Fruit fly (Drosophila melanogaster) whole organism, embryonic: ENCODE results near the gene Gmppb.

Source experiments
- ATbp ChIP-seq: fragments of 200-800 bp; sonication (Bioruptor generic); optimal IDR thresholded peaks from 2 replicates; lab custom pipeline; 2017; ENCODE audit warnings: missing biosample characterization, mild to moderate bottlenecking, missing genetic modification characterization, missing genetic modification reagents
- Atf-2 ChIP-seq: fragments of 200-800 bp; sonication (Bioruptor generic); optimal IDR thresholded peaks from 2 replicates; lab custom pipeline; 2016; ENCODE audit warnings: missing biosample characterization, missing genetic modification characterization
- Atf3 ChIP-seq: fragments of 200-800 bp; sonication (Bioruptor generic); optimal IDR thresholded peaks from 3 replicates; lab custom pipeline; 2016; ENCODE audit warnings: missing biosample characterization, missing genetic modification characterization
- B-H2 ChIP-seq: fragments of 200-800 bp; sonication (Bioruptor generic); optimal IDR thresholded peaks from 2 replicates; lab custom pipeline; 2018; ENCODE audit warnings: missing biosample characterization, mild to moderate bottlenecking, missing genetic modification characterization
- CG10209 ChIP-seq: fragments of 200-800 bp; sonication (Bioruptor generic); optimal IDR thresholded peaks from 3 replicates; lab custom pipeline; 2017; ENCODE audit warnings: missing biosample characterization, mild to moderate bottlenecking, missing genetic modification characterization, missing genetic modification reagents
- CG11247 ChIP-seq: fragments of 200-800 bp; sonication (Bioruptor generic); IDR thresholded peaks from 2 replicates; pipeline ENCODE4 v1.3.6; 2022; ENCODE audit warnings: missing biosample characterization, missing genetic modification characterization
- CG12219 ChIP-seq: fragments of 200-800 bp; sonication (Bioruptor generic); optimal IDR thresholded peaks from 3 replicates; lab custom pipeline; 2018; ENCODE audit warnings: missing biosample characterization, mild to moderate bottlenecking, missing genetic modification characterization
- CG13296 ChIP-seq: fragments of 200-800 bp; sonication (Bioruptor generic); optimal IDR thresholded peaks from 3 replicates; lab custom pipeline; 2018; ENCODE audit warnings: missing biosample characterization, mild to moderate bottlenecking, missing genetic modification characterization
- CG14050 ChIP-seq: fragments of 200-800 bp; sonication (Bioruptor generic); IDR thresholded peaks from 3 replicates; pipeline ENCODE4 v1.3.6; 2022; ENCODE audit warnings: missing biosample characterization, missing genetic modification characterization
- CG14860 ChIP-seq: fragments of 200-800 bp; sonication (Bioruptor generic); IDR thresholded peaks from 3 replicates; pipeline ENCODE4 v1.3.6; 2022; ENCODE audit warnings: missing biosample characterization, missing genetic modification characterization; ENCODE audit not compliant: partially characterized antibody
- CG14965 ChIP-seq: fragments of 200-800 bp; sonication (Bioruptor generic); optimal IDR thresholded peaks from 2 replicates; lab custom pipeline; 2016; ENCODE audit warnings: missing biosample characterization, missing genetic modification characterization, borderline replicate concordance
- CG15011 ChIP-seq: fragments of 200-800 bp; sonication (Bioruptor generic); optimal IDR thresholded peaks from 3 replicates; lab custom pipeline; 2018; ENCODE audit warnings: missing biosample characterization, mild to moderate bottlenecking, missing genetic modification characterization
- CG1602 ChIP-seq: fragments of 200-800 bp; sonication (Bioruptor generic); optimal IDR thresholded peaks from 3 replicates; lab custom pipeline; 2016; ENCODE audit warnings: missing biosample characterization, missing genetic modification characterization
- CG17186 ChIP-seq: fragments of 200-800 bp; sonication (Bioruptor generic); optimal IDR thresholded peaks from 3 replicates; lab custom pipeline; 2017; ENCODE audit warnings: missing biosample characterization, missing genetic modification reagents, missing genetic modification characterization
- CG17612 ChIP-seq: fragments of 200-800 bp; sonication (Bioruptor generic); IDR thresholded peaks from 2 replicates; pipeline ENCODE4 v1.3.6; 2022; ENCODE audit warnings: missing biosample characterization, missing genetic modification characterization
- CG1832 ChIP-seq: fragments of 200-800 bp; sonication (Bioruptor generic); optimal IDR thresholded peaks from 2 replicates; lab custom pipeline; 2017; ENCODE audit warnings: missing biosample characterization, mild to moderate bottlenecking, missing genetic modification characterization, inconsistent platforms
- CG18599 ChIP-seq: fragments of 200-800 bp; sonication (Bioruptor generic); optimal IDR thresholded peaks from 3 replicates; lab custom pipeline; 2017; ENCODE audit warnings: missing biosample characterization, missing genetic modification characterization, mild to moderate bottlenecking, moderate library complexity, missing genetic modification reagents
- CG4360 ChIP-seq: fragments of 200-800 bp; sonication (Bioruptor generic); IDR thresholded peaks from 2 replicates; pipeline ENCODE4 v1.3.6; 2022; ENCODE audit warnings: missing biosample characterization, missing genetic modification characterization
- CG5180 ChIP-seq: fragments of 200-800 bp; sonication (Bioruptor generic); optimal IDR thresholded peaks from 3 replicates; lab custom pipeline; 2017; ENCODE audit warnings: missing biosample characterization, missing genetic modification characterization, mild to moderate bottlenecking, moderate library complexity, missing genetic modification reagents
- CG6254 ChIP-seq: fragments of 200-800 bp; sonication (Bioruptor generic); optimal IDR thresholded peaks from 3 replicates; lab custom pipeline; 2017; ENCODE audit warnings: mild to moderate bottlenecking, missing biosample characterization, missing genetic modification reagents, missing genetic modification characterization
- CG7786 ChIP-seq: fragments of 200-800 bp; sonication (Bioruptor generic); optimal IDR thresholded peaks from 2 replicates; lab custom pipeline; 2016; ENCODE audit warnings: missing biosample characterization, missing genetic modification characterization
- D19A ChIP-seq: fragments of 200-800 bp; optimal IDR thresholded peaks from 3 replicates; lab custom pipeline; 2019; ENCODE audit warnings: missing biosample characterization, mild to moderate bottlenecking, missing genetic modification characterization, moderate library complexity
- Deaf1 ChIP-seq: fragments of 200-800 bp; optimal IDR thresholded peaks from 3 replicates; lab custom pipeline; 2019; ENCODE audit warnings: missing biosample characterization, mild to moderate bottlenecking, missing genetic modification characterization, moderate library complexity
- Drgx ChIP-seq: fragments of 200-800 bp; sonication (Bioruptor generic); IDR thresholded peaks from 2 replicates; pipeline ENCODE4 v1.3.6; 2022; ENCODE audit warnings: missing biosample characterization, missing genetic modification characterization
- Ets97D ChIP-seq: fragments of 200-800 bp; sonication (Bioruptor generic); optimal IDR thresholded peaks from 3 replicates; lab custom pipeline; 2016; ENCODE audit warnings: missing biosample characterization, missing genetic modification characterization
- Gug ChIP-seq: fragments of 200-800 bp; sonication (Bioruptor generic); IDR thresholded peaks from 4 replicates; pipeline ENCODE4 v1.3.6; 2022; ENCODE audit warnings: missing biosample characterization, missing genetic modification characterization
- H2.0 ChIP-seq: fragments of 200-800 bp; sonication (Bioruptor generic); IDR thresholded peaks from 2 replicates; pipeline ENCODE4 v1.3.6; 2022; ENCODE audit warnings: missing biosample characterization, missing genetic modification characterization
- Hr78 ChIP-seq, 2 experiments: fragments of 200-800 bp in 1 of 2; fragments of >200 bp in 1 of 2; sonication (Bioruptor generic) in 1 of 2; optimal IDR thresholded peaks; 2 replicates each; lab custom pipeline; 2017 to 2019; ENCODE audit warnings: missing biosample characterization in 2 of 2, missing genetic modification characterization in 2 of 2, mild to moderate bottlenecking in 1 of 2, moderate library complexity in 1 of 2
- Hsf ChIP-seq: fragments of 200-800 bp; sonication (Bioruptor generic); optimal IDR thresholded peaks from 3 replicates; lab custom pipeline; 2016; ENCODE audit warnings: missing biosample characterization, missing genetic modification characterization
- Lhr ChIP-seq: fragments of 200-800 bp; sonication (Bioruptor generic); optimal IDR thresholded peaks from 3 replicates; lab custom pipeline; 2017; ENCODE audit warnings: mild to moderate bottlenecking, missing biosample characterization, missing genetic modification reagents, missing genetic modification characterization
- Lpt ChIP-seq: fragments of >200 bp; optimal IDR thresholded peaks from 2 replicates; lab custom pipeline; 2018; ENCODE audit warnings: missing biosample characterization, missing genetic modification characterization
- MTF-1 ChIP-seq: fragments of 200-800 bp; sonication (Bioruptor generic); optimal IDR thresholded peaks from 2 replicates; lab custom pipeline; 2018; ENCODE audit warnings: missing biosample characterization, mild to moderate bottlenecking, missing genetic modification characterization, borderline replicate concordance
- Nf-YB ChIP-seq: fragments of 200-800 bp; sonication (Bioruptor generic); optimal IDR thresholded peaks from 3 replicates; lab custom pipeline; 2019; ENCODE audit warnings: missing biosample characterization, mild to moderate bottlenecking, missing genetic modification characterization, moderate library complexity
- Nf-YC ChIP-seq: fragments of 200-800 bp; optimal IDR thresholded peaks from 3 replicates; lab custom pipeline; 2019; ENCODE audit warnings: missing biosample characterization, mild to moderate bottlenecking, missing genetic modification characterization, moderate library complexity
- PHDP ChIP-seq: fragments of 200-800 bp; sonication (Bioruptor generic); optimal IDR thresholded peaks from 3 replicates; lab custom pipeline; 2018; ENCODE audit warnings: missing biosample characterization, mild to moderate bottlenecking, missing genetic modification characterization, moderate library complexity
- Poxn ChIP-seq: fragments of 200-800 bp; sonication (Bioruptor generic); IDR thresholded peaks from 2 replicates; pipeline ENCODE4 v1.3.6; 2022; ENCODE audit warnings: missing biosample characterization, missing genetic modification characterization
- Ravus ChIP-seq: fragments of 200-800 bp; sonication (Bioruptor generic); IDR thresholded peaks from 2 replicates; pipeline ENCODE4 v1.3.6; 2022; ENCODE audit warnings: missing biosample characterization, missing genetic modification characterization
- Sry-δ ChIP-seq: fragments of 200-800 bp; sonication (Bioruptor generic); optimal IDR thresholded peaks from 2 replicates; lab custom pipeline; 2016; ENCODE audit warnings: missing biosample characterization, missing genetic modification characterization
- Trl ChIP-seq, 3 experiments: fragments of >200 bp in 2 of 3; fragments of 200-800 bp in 1 of 3; sonication (Bioruptor generic) in 1 of 3; optimal IDR thresholded peaks; 2 replicates in 1 of 3; 3 replicates in 2 of 3; lab custom pipeline; 2016 to 2017; ENCODE audit warnings: missing biosample characterization in 1 of 3, missing genetic modification characterization in 1 of 3
- ci ChIP-seq: fragments of 200-800 bp; sonication (Bioruptor generic); IDR thresholded peaks from 3 replicates; pipeline ENCODE4 v1.3.6; 2022; ENCODE audit warnings: missing biosample characterization, missing genetic modification characterization
- croc ChIP-seq: fragments of 200-800 bp; sonication (Bioruptor generic); conservative IDR thresholded peaks from 3 replicates; pipeline ENCODE4 v1.3.6; 2022; ENCODE audit warnings: missing biosample characterization, missing genetic modification characterization
- dimm ChIP-seq: fragments of 200-800 bp; sonication (Bioruptor generic); IDR thresholded peaks from 2 replicates; pipeline ENCODE4 v1.3.6; 2022; ENCODE audit warnings: missing biosample characterization, missing genetic modification characterization
- nmo ChIP-seq: fragments of 200-800 bp; sonication (Bioruptor generic); optimal IDR thresholded peaks from 2 replicates; lab custom pipeline; 2018; ENCODE audit warnings: missing biosample characterization, mild to moderate bottlenecking, missing genetic modification characterization, moderate library complexity
- org-1 ChIP-seq: fragments of 200-800 bp; sonication (Bioruptor generic); optimal IDR thresholded peaks from 2 replicates; lab custom pipeline; 2017; ENCODE audit warnings: missing biosample characterization, missing genetic modification characterization
- sisA ChIP-seq: fragments of 200-800 bp; sonication (Bioruptor generic); IDR thresholded peaks from 2 replicates; pipeline ENCODE4 v1.3.6; 2022; ENCODE audit warnings: missing biosample characterization, missing genetic modification characterization
- vvl ChIP-seq: fragments of 200-800 bp; sonication (Bioruptor generic); IDR thresholded peaks from 2 replicates; pipeline ENCODE4 v1.3.6; 2022; ENCODE audit warnings: missing biosample characterization, missing genetic modification characterization
- wdn ChIP-seq: fragments of 200-800 bp; sonication (Bioruptor generic); IDR thresholded peaks from 2 replicates; pipeline ENCODE4 v1.3.6; 2022; ENCODE audit warnings: missing biosample characterization, missing genetic modification characterization

Gmppb gene

dm6 chr3R:4797585-4797984 lies 13.7 kb upstream of the Gmppb start:
- TF ChIP-seq Lhr (no peak), Trl (optimal IDR thresholded peaks at IDR 0.05; lab: Kevin White, UChicago) (peak; percentile 52 to 62), Trl (GFP tag; optimal IDR thresholded peaks at IDR 0.05; lab: Kevin White, UChicago) (no peak)

dm6 chr3R:4798025-4798424 lies 13.2 kb upstream of the Gmppb start:
- TF ChIP-seq Nf-YC (tag; lab: Kevin White, UChicago) (no peak), Poxn (GFP tag; lab: Robert Waterston, UW) (no peak), Deaf1 (tag; lab: Kevin White, UChicago) (no peak), Ravus (no peak), CG17612 (no peak), CG4360 (peak; percentile 52; the same call in 1 of the 2 replicates), Atf3 (GFP tag; lab: Kevin White, UChicago) (no peak), CG13296 (GFP tag; lab: Kevin White, UChicago) (no peak)

dm6 chr3R:4804126-4804649 lies 7.1 kb upstream of the Gmppb start:
- TF ChIP-seq CG5180 (no peak), ATbp (no peak), Hsf (GFP tag; lab: Kevin White, UChicago) (peak; percentile 4), CG1832 (GFP tag; lab: Kevin White, UChicago) (no peak), Lpt (GFP tag; lab: Kevin White, UChicago) (peak; percentile 36), CG14965 (GFP tag; lab: Kevin White, UChicago) (no peak), Atf-2 (no peak), H2.0 (peak; percentile 27; the same call in 1 of the 2 replicates), CG7786 (GFP tag; lab: Kevin White, UChicago) (no peak), CG15011 (no peak), CG18599 (no peak), CG17186 (no peak), CG10209 (GFP tag; lab: Kevin White, UChicago) (peak; percentile 40), Drgx (GFP tag; lab: Robert Waterston, UW) (no peak), org-1 (no peak), CG14860 (GFP tag; lab: Robert Waterston, UW) (no peak), Hr78 (GFP tag; optimal IDR thresholded peaks at IDR 0.05; lab: Kevin White, UChicago) (no peak), MTF-1 (GFP tag; lab: Kevin White, UChicago) (no peak), ci (GFP tag; lab: Robert Waterston, UW) (no peak; the same call in 2 of the 3 replicates), Nf-YB (GFP tag; lab: Kevin White, UChicago) (no peak), CG12219 (GFP tag; lab: Kevin White, UChicago) (peak; percentile 28), nmo (GFP tag; lab: Kevin White, UChicago) (no peak), dimm (GFP tag; lab: Robert Waterston, UW) (no peak), CG14050 (GFP tag; lab: Robert Waterston, UW) (no peak), Gug (GFP tag; lab: Robert Waterston, UW) (no peak; the same call in 3 of the 4 replicates), vvl (GFP tag; lab: Robert Waterston, UW) (no peak), CG11247 (GFP tag; lab: Robert Waterston, UW) (no peak), PHDP (tag; lab: Kevin White, UChicago) (no peak), wdn (no peak), CG6254 (GFP tag; lab: Kevin White, UChicago) (no peak), Ets97D (no peak), sisA (no peak), B-H2 (peak; percentile 25), croc (GFP tag; lab: Robert Waterston, UW) (no peak), Sry-δ (GFP tag; lab: Kevin White, UChicago) (no peak), D19A (tag; lab: Kevin White, UChicago) (no peak), CG1602 (GFP tag; lab: Kevin White, UChicago) (no peak)
